Worm (Caenorhabditis elegans) whole organism, late embryonic: ENCODE data around the gene F55A4.13.

Experiments
- C08G9.2 ChIP-seq: sonication (generic microtip); optimal IDR thresholded peaks from 2 replicates; lab custom pipeline; 2016; ENCODE audit warnings: mild to moderate bottlenecking, missing genetic modification characterization, moderate library complexity, missing compliant biosample characterization
- C38D4.7 ChIP-seq: fragments of 200-800 bp; sonication (Bioruptor generic); optimal IDR thresholded peaks from 2 replicates; lab custom pipeline; 2018; ENCODE audit warnings: mild to moderate bottlenecking, missing genetic modification characterization, moderate library complexity, missing compliant biosample characterization
- F13H6.1 ChIP-seq: sonication (generic microtip); optimal IDR thresholded peaks from 2 replicates; lab custom pipeline; 2016; ENCODE audit warnings: missing genetic modification characterization, missing compliant biosample characterization
- K09A11.1 ChIP-seq: sonication (generic microtip); optimal IDR thresholded peaks from 2 replicates; lab custom pipeline; 2017; ENCODE audit warnings: antibody characterized with exemption, mild to moderate bottlenecking, missing genetic modification characterization, missing compliant biosample characterization; ENCODE audit not compliant: insufficient read depth
- T23F11.4 ChIP-seq: fragments of 200-800 bp; sonication (Bioruptor generic); optimal IDR thresholded peaks from 2 replicates; lab custom pipeline; 2018; ENCODE audit warnings: mild to moderate bottlenecking, missing genetic modification characterization, missing compliant biosample characterization
- ahr-1 ChIP-seq: sonication (generic microtip); optimal IDR thresholded peaks from 2 replicates; lab custom pipeline; 2016; ENCODE audit warnings: missing genetic modification characterization, missing compliant biosample characterization
- ama-1 ChIP-seq: fragments of 150-350 bp; optimal IDR thresholded peaks from 2 replicates; lab custom pipeline; 2014
- ceh-14 ChIP-seq: sonication (generic microtip); optimal IDR thresholded peaks from 2 replicates; lab custom pipeline; 2016; ENCODE audit warnings: missing genotype, missing genetic modification characterization, missing compliant biosample characterization
- ceh-18 ChIP-seq: sonication (generic microtip); optimal IDR thresholded peaks from 2 replicates; lab custom pipeline; 2016; ENCODE audit warnings: missing genetic modification characterization, missing compliant biosample characterization
- ceh-19 ChIP-seq: fragments of 200-800 bp; sonication (Bioruptor generic); optimal IDR thresholded peaks from 2 replicates; lab custom pipeline; 2018; ENCODE audit warnings: mild to moderate bottlenecking, missing genetic modification characterization, missing compliant biosample characterization
- ceh-2 ChIP-seq: sonication (generic microtip); optimal IDR thresholded peaks from 2 replicates; lab custom pipeline; 2016; ENCODE audit warnings: missing genotype, missing genetic modification characterization, missing compliant biosample characterization
- ceh-22 ChIP-seq: sonication (generic microtip); optimal IDR thresholded peaks from 2 replicates; lab custom pipeline; 2017; ENCODE audit warnings: missing biosample characterization, missing genetic modification characterization
- ceh-24 ChIP-seq: sonication (generic microtip); optimal IDR thresholded peaks from 2 replicates; lab custom pipeline; 2016; ENCODE audit warnings: mild to moderate bottlenecking, missing genetic modification characterization, missing compliant biosample characterization
- ceh-30 ChIP-seq: fragments of 150-350 bp; optimal IDR thresholded peaks from 2 replicates; lab custom pipeline; 2014; ENCODE audit warnings: missing biosample characterization, missing genetic modification characterization
- ceh-31 ChIP-seq: sonication (generic microtip); optimal IDR thresholded peaks from 2 replicates; lab custom pipeline; 2016; ENCODE audit warnings: missing genetic modification characterization, missing compliant biosample characterization
- ceh-34 ChIP-seq: sonication (generic microtip); optimal IDR thresholded peaks from 2 replicates; lab custom pipeline; 2016; ENCODE audit warnings: mild to moderate bottlenecking, missing genetic modification characterization, missing compliant biosample characterization
- ceh-48 ChIP-seq: sonication (generic microtip); optimal IDR thresholded peaks from 2 replicates; lab custom pipeline; 2016; ENCODE audit warnings: missing genetic modification characterization, inconsistent platforms, missing compliant biosample characterization
- ceh-9 ChIP-seq: sonication (generic microtip); optimal IDR thresholded peaks from 2 replicates; lab custom pipeline; 2016; ENCODE audit warnings: mild to moderate bottlenecking, missing genetic modification characterization, inconsistent platforms, missing compliant biosample characterization
- dve-1 ChIP-seq: sonication (generic microtip); optimal IDR thresholded peaks from 2 replicates; lab custom pipeline; 2017; ENCODE audit warnings: antibody characterized with exemption, mild to moderate bottlenecking, missing genetic modification characterization, missing compliant biosample characterization
- elt-2 ChIP-seq: sonication (generic microtip); optimal IDR thresholded peaks from 2 replicates; lab custom pipeline; 2016; ENCODE audit warnings: missing genetic modification reagents, missing genetic modification characterization, missing compliant biosample characterization
- elt-4 ChIP-seq: sonication (generic microtip); optimal IDR thresholded peaks from 2 replicates; lab custom pipeline; 2016; ENCODE audit warnings: missing genetic modification characterization, missing compliant biosample characterization
- ets-4 ChIP-seq: sonication (generic microtip); optimal IDR thresholded peaks from 2 replicates; lab custom pipeline; 2016; ENCODE audit warnings: missing genetic modification characterization, missing compliant biosample characterization
- eyg-1 ChIP-seq: sonication (generic microtip); optimal IDR thresholded peaks from 2 replicates; lab custom pipeline; 2016; ENCODE audit warnings: missing genotype, missing genetic modification characterization, missing compliant biosample characterization
- fkh-10 ChIP-seq: fragments of 150-350 bp; optimal IDR thresholded peaks from 2 replicates; lab custom pipeline; 2014; ENCODE audit warnings: missing biosample characterization, missing genetic modification reagents, missing genetic modification characterization
- fkh-6 ChIP-seq: sonication (generic microtip); optimal IDR thresholded peaks from 2 replicates; lab custom pipeline; 2016; ENCODE audit warnings: missing genetic modification characterization, missing compliant biosample characterization
- gmeb-2 ChIP-seq: sonication (generic microtip); optimal IDR thresholded peaks from 2 replicates; lab custom pipeline; 2016; ENCODE audit warnings: missing genetic modification characterization, inconsistent platforms, missing compliant biosample characterization
- hlh-13 ChIP-seq: fragments of 200-800 bp; sonication (Bioruptor generic); optimal IDR thresholded peaks from 2 replicates; lab custom pipeline; 2018; ENCODE audit warnings: mild to moderate bottlenecking, missing genetic modification characterization, missing compliant biosample characterization
- hlh-30 ChIP-seq: sonication (generic microtip); optimal IDR thresholded peaks from 2 replicates; lab custom pipeline; 2017; ENCODE audit warnings: antibody characterized with exemption, missing genetic modification characterization, missing compliant biosample characterization; ENCODE audit not compliant: insufficient read depth
- hlh-6 ChIP-seq: sonication (generic microtip); optimal IDR thresholded peaks from 2 replicates; lab custom pipeline; 2016; ENCODE audit warnings: missing genotype, missing genetic modification characterization, missing compliant biosample characterization
- hlh-8 ChIP-seq: sonication (generic microtip); optimal IDR thresholded peaks from 2 replicates; lab custom pipeline; 2016; ENCODE audit warnings: missing genotype, missing genetic modification characterization, missing compliant biosample characterization
- lim-6 ChIP-seq: sonication (generic microtip); optimal IDR thresholded peaks from 2 replicates; lab custom pipeline; 2016; ENCODE audit warnings: missing genetic modification characterization, missing compliant biosample characterization
- lin-11 ChIP-seq: fragments of 200-800 bp; sonication (Bioruptor generic); optimal IDR thresholded peaks from 2 replicates; lab custom pipeline; 2018; ENCODE audit warnings: mild to moderate bottlenecking, missing genetic modification characterization, missing compliant biosample characterization
- nfya-1 ChIP-seq: sonication (generic microtip); optimal IDR thresholded peaks from 2 replicates; lab custom pipeline; 2017; ENCODE audit warnings: missing genetic modification characterization, mild to moderate bottlenecking, missing compliant biosample characterization, antibody characterized with exemption, moderate library complexity
- nhr-232 ChIP-seq: sonication (generic microtip); optimal IDR thresholded peaks from 2 replicates; lab custom pipeline; 2016; ENCODE audit warnings: missing genetic modification characterization, missing compliant biosample characterization
- pag-3 ChIP-seq: sonication (generic microtip); optimal IDR thresholded peaks from 2 replicates; lab custom pipeline; 2016; ENCODE audit warnings: missing compliant biosample characterization, missing genetic modification characterization, borderline replicate concordance
- pha-2 ChIP-seq: sonication (generic microtip); optimal IDR thresholded peaks from 2 replicates; lab custom pipeline; 2017; ENCODE audit warnings: mild to moderate bottlenecking, missing genetic modification characterization, missing compliant biosample characterization
- pha-4 ChIP-seq: fragments of 150-350 bp; optimal IDR thresholded peaks from 2 replicates; lab custom pipeline; 2018; ENCODE audit warnings: missing biosample characterization, missing genetic modification reagents, missing genetic modification characterization
- pqm-1 ChIP-seq: sonication (generic microtip); optimal IDR thresholded peaks from 2 replicates; lab custom pipeline; 2016; ENCODE audit warnings: missing genetic modification characterization, missing compliant biosample characterization
- pros-1 ChIP-seq: fragments of 150-350 bp; optimal IDR thresholded peaks from 2 replicates; lab custom pipeline; 2014; ENCODE audit warnings: missing biosample characterization, missing genetic modification reagents, missing genetic modification characterization
- ref-2 ChIP-seq: sonication (generic microtip); optimal IDR thresholded peaks from 2 replicates; lab custom pipeline; 2016; ENCODE audit warnings: missing genetic modification characterization, missing compliant biosample characterization
- rnt-1 ChIP-seq: sonication (generic microtip); optimal IDR thresholded peaks from 2 replicates; lab custom pipeline; 2016; ENCODE audit warnings: missing genetic modification characterization, missing compliant biosample characterization
- sdc-2 ChIP-seq: sonication (generic microtip); optimal IDR thresholded peaks from 2 replicates; lab custom pipeline; 2016; ENCODE audit warnings: missing genotype, missing genetic modification characterization, missing compliant biosample characterization
- sox-4 ChIP-seq: sonication (generic microtip); optimal IDR thresholded peaks from 2 replicates; lab custom pipeline; 2017; ENCODE audit warnings: mild to moderate bottlenecking, missing genetic modification characterization, inconsistent platforms, missing compliant biosample characterization
- tbx-2 ChIP-seq: sonication (generic microtip); optimal IDR thresholded peaks from 2 replicates; lab custom pipeline; 2016; ENCODE audit warnings: missing genetic modification characterization, missing compliant biosample characterization
- ttx-3 ChIP-seq: sonication (generic microtip); optimal IDR thresholded peaks from 2 replicates; lab custom pipeline; 2016; ENCODE audit warnings: missing genetic modification reagents, missing genetic modification characterization, missing compliant biosample characterization
- unc-3 ChIP-seq, 2 experiments: fragments of 200-800 bp in 1 of 2; sonication (Bioruptor generic) in 1 of 2; sonication (generic microtip) in 1 of 2; conservative IDR thresholded peaks in 1 of 2; optimal IDR thresholded peaks in 1 of 2; 2 replicates each; pipeline versions ENCODE4 v1.3.6 to Lab custom; 2016 to 2022; ENCODE audit warnings: missing compliant biosample characterization in 2 of 2, missing genetic modification characterization in 2 of 2, missing genetic modification reagents in 1 of 2
- unc-42 ChIP-seq: sonication (generic microtip); optimal IDR thresholded peaks from 2 replicates; lab custom pipeline; 2016; ENCODE audit warnings: missing genotype, missing genetic modification characterization, missing compliant biosample characterization
- unc-55 ChIP-seq: sonication (generic microtip); optimal IDR thresholded peaks from 2 replicates; lab custom pipeline; 2017; ENCODE audit warnings: missing biosample characterization, missing genetic modification reagents, missing genetic modification characterization
- unc-86 ChIP-seq: sonication (generic microtip); optimal IDR thresholded peaks from 2 replicates; lab custom pipeline; 2016; ENCODE audit warnings: missing genetic modification characterization, missing compliant biosample characterization
- zip-5 ChIP-seq: sonication (generic microtip); optimal IDR thresholded peaks from 2 replicates; lab custom pipeline; 2016; ENCODE audit warnings: missing genetic modification characterization, missing compliant biosample characterization

The F55A4.13 gene

ce11 chrX:1017456-1017855 is at the start of gene F55A4.13, which contains the start of gene nlf-1:
Gene F55A4.13, minus strand, starts transcription at chrX:1017556.
Gene nlf-1, minus strand, starts transcription at chrX:1017567.
- TF ChIP-seq hlh-13 (no peak), ahr-1 (tag; lab: Kevin White, UChicago) (no peak), ceh-19 (no peak), unc-3 (GFP tag; conservative IDR thresholded peaks at IDR 0.05; lab: Robert Waterston, UW) (no peak), unc-3 (tag; optimal IDR thresholded peaks at IDR 0.05; lab: Kevin White, UChicago) (no peak), ama-1 (lab: Kevin White, UChicago) (no peak), pha-2 (tag; lab: Kevin White, UChicago) (no peak), unc-55 (GFP tag; lab: Kevin White, UChicago) (no peak), zip-5 (tag; lab: Kevin White, UChicago) (no peak), pag-3 (tag; lab: Kevin White, UChicago) (no peak), fkh-10 (GFP tag; lab: Kevin White, UChicago) (no peak), K09A11.1 (tag; lab: Kevin White, UChicago) (no peak), ceh-48 (tag; lab: Kevin White, UChicago) (no peak), unc-42 (no peak), hlh-6 (tag; lab: Kevin White, UChicago) (no peak), ttx-3 (tag; lab: Kevin White, UChicago) (no peak)

ce11 chrX:1064064-1064463 is 46.7 kb upstream of the F55A4.13 start:
- TF ChIP-seq nhr-232 (tag; lab: Kevin White, UChicago), result no peak
- TF ChIP-seq ceh-24 (tag; lab: Kevin White, UChicago), result no peak
- peak; percentile 48 for TF ChIP-seq ceh-14 (tag; lab: Kevin White, UChicago)
- no peak for TF ChIP-seq pha-4 (tag; lab: Kevin White, UChicago)
- TF ChIP-seq zip-5 (tag; lab: Kevin White, UChicago), result no peak
- TF ChIP-seq elt-4 (tag; lab: Kevin White, UChicago), result no peak
- TF ChIP-seq ref-2 (tag; lab: Kevin White, UChicago), result no peak
- no peak for TF ChIP-seq gmeb-2 (tag; lab: Kevin White, UChicago)
- TF ChIP-seq sdc-2 (tag; lab: Kevin White, UChicago), result peak; percentile 60
- no peak for TF ChIP-seq C38D4.7 (GFP tag; lab: Kevin White, UChicago)
- peak; percentile 93 for TF ChIP-seq lim-6 (tag; lab: Kevin White, UChicago)
- TF ChIP-seq ceh-48 (tag; lab: Kevin White, UChicago), result peak; percentile 30
- no peak for TF ChIP-seq unc-86 (tag; lab: Kevin White, UChicago)
- TF ChIP-seq ceh-22 (tag; lab: Kevin White, UChicago), result no peak
- TF ChIP-seq ets-4, result no peak
- TF ChIP-seq unc-55 (GFP tag; lab: Kevin White, UChicago), result peak; percentile 58
- no peak for TF ChIP-seq pha-2 (tag; lab: Kevin White, UChicago)
- TF ChIP-seq ceh-18 (tag; lab: Kevin White, UChicago), result peak; percentile 80
- TF ChIP-seq ceh-2, result no peak
- TF ChIP-seq pqm-1, result no peak
- 0 out of 2 replicates have a peak, but pooled peaks have one; percentile 5 for TF ChIP-seq unc-3 (GFP tag; conservative IDR thresholded peaks at IDR 0.05; lab: Robert Waterston, UW)
- TF ChIP-seq unc-3 (tag; optimal IDR thresholded peaks at IDR 0.05; lab: Kevin White, UChicago), result peak; percentile 61
- TF ChIP-seq elt-2, result no peak
- peak; percentile 10 for TF ChIP-seq fkh-6 (tag; lab: Kevin White, UChicago)
- TF ChIP-seq ceh-30 (tag; lab: Kevin White, UChicago), result no peak
- TF ChIP-seq hlh-30, result no peak
- TF ChIP-seq unc-42, result peak; percentile 84
- TF ChIP-seq sox-4 (tag; lab: Kevin White, UChicago), result peak; percentile 4
- no peak for TF ChIP-seq lin-11 (tag; lab: Kevin White, UChicago)
- no peak for TF ChIP-seq ceh-9 (tag; lab: Kevin White, UChicago)
- TF ChIP-seq hlh-13, result no peak
- TF ChIP-seq pros-1 (tag; lab: Kevin White, UChicago), result peak; percentile 61
- peak; percentile 38 for TF ChIP-seq C08G9.2 (tag; lab: Kevin White, UChicago)
- peak; percentile 79 for TF ChIP-seq nfya-1
- TF ChIP-seq F13H6.1 (tag; lab: Kevin White, UChicago), result no peak
- peak; percentile 71 for TF ChIP-seq hlh-8
- TF ChIP-seq ceh-31, result peak; percentile 77
- TF ChIP-seq eyg-1, result no peak
- no peak for TF ChIP-seq T23F11.4
- peak; percentile 71 for TF ChIP-seq ceh-34 (tag; lab: Kevin White, UChicago)
- TF ChIP-seq fkh-10 (GFP tag; lab: Kevin White, UChicago), result no peak
- TF ChIP-seq rnt-1, result peak; percentile 74
- TF ChIP-seq tbx-2 (tag; lab: Kevin White, UChicago), result peak; percentile 61
- TF ChIP-seq dve-1, result no peak
